Worm (Caenorhabditis elegans): ENCODE data around the gene mes-4.

The mes-4 gene

ce11 chrV:13432364-13432763 is 5.0 kb downstream of the mes-4 start, which contains the start of gene srd-17:
Gene srd-17, minus strand, starts transcription at chrV:13432714.
- no peak for TF ChIP-seq T22C8.4 (GFP tag; IDR thresholded peaks at IDR 0.05)

- no peak for TF ChIP-seq tab-1 (GFP tag; IDR thresholded peaks at IDR 0.05)
- no peak for TF ChIP-seq cog-1 (tag; optimal IDR thresholded peaks at IDR 0.05)
- no peak for TF ChIP-seq med-1 (GFP tag; optimal IDR thresholded peaks at IDR 0.05; ENCODE audit: insufficient read depth)
- TF ChIP-seq ref-1 (GFP tag; conservative IDR thresholded peaks at IDR 0.05) = no peak
- no peak for TF ChIP-seq T22C8.4 (GFP tag; IDR thresholded peaks at IDR 0.05)
- TF ChIP-seq klf-2 (GFP tag; conservative IDR thresholded peaks at IDR 0.05) = no peak
- TF ChIP-seq ztf-23 (GFP tag; IDR thresholded peaks at IDR 0.05) = no peak
- TF ChIP-seq ztf-29 (GFP tag; IDR thresholded peaks at IDR 0.05) = no peak
- TF ChIP-seq flt-1 (GFP tag; IDR thresholded peaks at IDR 0.05) = no peak
Observed at ce11 chrV:13428660-13429059, 8.7 kb downstream of the mes-4 start, which contains the start of gene srd-19. Gene srd-19, minus strand, starts transcription at chrV:13428760.

ce11 chrV:13427378-13427777 is 10.0 kb downstream of the mes-4 start:
- no peak for TF ChIP-seq med-1 (GFP tag; optimal IDR thresholded peaks at IDR 0.05; ENCODE audit: insufficient read depth)
- TF ChIP-seq cog-1 (tag; optimal IDR thresholded peaks at IDR 0.05) = no peak
- TF ChIP-seq klf-2 (GFP tag; conservative IDR thresholded peaks at IDR 0.05) = no peak
- no peak for TF ChIP-seq tab-1 (GFP tag; IDR thresholded peaks at IDR 0.05)
- TF ChIP-seq ztf-29 (GFP tag; IDR thresholded peaks at IDR 0.05) = no peak
- TF ChIP-seq ref-1 (GFP tag; conservative IDR thresholded peaks at IDR 0.05) = no peak
- TF ChIP-seq flt-1 (GFP tag; IDR thresholded peaks at IDR 0.05) = no peak
- TF ChIP-seq ztf-23 (GFP tag; IDR thresholded peaks at IDR 0.05) = no peak
- TF ChIP-seq T22C8.4 (GFP tag; IDR thresholded peaks at IDR 0.05) = no peak

- no peak for TF ChIP-seq T22C8.4 (GFP tag; IDR thresholded peaks at IDR 0.05)
- no peak for TF ChIP-seq ztf-29 (GFP tag; IDR thresholded peaks at IDR 0.05)
- no peak for TF ChIP-seq klf-2 (GFP tag; conservative IDR thresholded peaks at IDR 0.05)
- no peak for TF ChIP-seq ref-1 (GFP tag; conservative IDR thresholded peaks at IDR 0.05)
- no peak for TF ChIP-seq ztf-23 (GFP tag; IDR thresholded peaks at IDR 0.05)
- TF ChIP-seq cog-1 (tag; optimal IDR thresholded peaks at IDR 0.05) = no peak
- no peak for TF ChIP-seq flt-1 (GFP tag; IDR thresholded peaks at IDR 0.05)
- TF ChIP-seq tab-1 (GFP tag; IDR thresholded peaks at IDR 0.05) = no peak
- no peak for TF ChIP-seq med-1 (GFP tag; optimal IDR thresholded peaks at IDR 0.05; ENCODE audit: insufficient read depth)
Observed at ce11 chrV:13426764-13427163, 10.6 kb downstream of the mes-4 start, which contains the start of gene srd-18. Gene srd-18, minus strand, starts transcription at chrV:13426864.

ce11 chrV:13423608-13424007 is 13.7 kb downstream of the mes-4 start, which contains the start of gene srv-10:
Gene srv-10, plus strand, starts transcription at chrV:13423908.
- no peak for TF ChIP-seq cog-1 (tag; optimal IDR thresholded peaks at IDR 0.05)
- TF ChIP-seq flt-1 (GFP tag; IDR thresholded peaks at IDR 0.05) = no peak
- TF ChIP-seq tab-1 (GFP tag; IDR thresholded peaks at IDR 0.05) = no peak
- no peak for TF ChIP-seq med-1 (GFP tag; optimal IDR thresholded peaks at IDR 0.05; ENCODE audit: insufficient read depth)
- TF ChIP-seq T22C8.4 (GFP tag; IDR thresholded peaks at IDR 0.05) = no peak
- TF ChIP-seq ztf-23 (GFP tag; IDR thresholded peaks at IDR 0.05) = no peak
- no peak for TF ChIP-seq klf-2 (GFP tag; conservative IDR thresholded peaks at IDR 0.05)
- no peak for TF ChIP-seq ztf-29 (GFP tag; IDR thresholded peaks at IDR 0.05)
- no peak for TF ChIP-seq ref-1 (GFP tag; conservative IDR thresholded peaks at IDR 0.05)

ce11 chrV:13423045-13423444 is 14.3 kb downstream of the mes-4 start, which contains the start of gene srv-9:
Gene srv-9, minus strand, starts transcription at chrV:13423145.
- no peak for TF ChIP-seq tab-1 (GFP tag; IDR thresholded peaks at IDR 0.05)
- TF ChIP-seq ref-1 (GFP tag; conservative IDR thresholded peaks at IDR 0.05) = no peak
- no peak for TF ChIP-seq med-1 (GFP tag; optimal IDR thresholded peaks at IDR 0.05; ENCODE audit: insufficient read depth)
- TF ChIP-seq cog-1 (tag; optimal IDR thresholded peaks at IDR 0.05) = no peak
- no peak for TF ChIP-seq ztf-29 (GFP tag; IDR thresholded peaks at IDR 0.05)
- TF ChIP-seq klf-2 (GFP tag; conservative IDR thresholded peaks at IDR 0.05) = no peak
- no peak for TF ChIP-seq T22C8.4 (GFP tag; IDR thresholded peaks at IDR 0.05)
- TF ChIP-seq ztf-23 (GFP tag; IDR thresholded peaks at IDR 0.05) = no peak
- TF ChIP-seq flt-1 (GFP tag; IDR thresholded peaks at IDR 0.05) = no peak

- TF ChIP-seq med-1 (GFP tag; optimal IDR thresholded peaks at IDR 0.05; ENCODE audit: insufficient read depth) = no peak
- no peak for TF ChIP-seq klf-2 (GFP tag; conservative IDR thresholded peaks at IDR 0.05)
- TF ChIP-seq flt-1 (GFP tag; IDR thresholded peaks at IDR 0.05) = no peak
- no peak for TF ChIP-seq ref-1 (GFP tag; conservative IDR thresholded peaks at IDR 0.05)
- no peak for TF ChIP-seq ztf-29 (GFP tag; IDR thresholded peaks at IDR 0.05)
- no peak for TF ChIP-seq tab-1 (GFP tag; IDR thresholded peaks at IDR 0.05)
- TF ChIP-seq T22C8.4 (GFP tag; IDR thresholded peaks at IDR 0.05) = no peak
- TF ChIP-seq cog-1 (tag; optimal IDR thresholded peaks at IDR 0.05) = no peak
- no peak for TF ChIP-seq ztf-23 (GFP tag; IDR thresholded peaks at IDR 0.05)
Observed at ce11 chrV:13421697-13422096, 15.6 kb downstream of the mes-4 start.

ce11 chrV:13420640-13421039 is 16.7 kb downstream of the mes-4 start, which contains the start of gene srv-8:
Gene srv-8, minus strand, starts transcription at chrV:13420740.
- TF ChIP-seq T22C8.4 (GFP tag; IDR thresholded peaks at IDR 0.05) = no peak
- no peak for TF ChIP-seq klf-2 (GFP tag; conservative IDR thresholded peaks at IDR 0.05)
- no peak for TF ChIP-seq med-1 (GFP tag; optimal IDR thresholded peaks at IDR 0.05; ENCODE audit: insufficient read depth)
- no peak for TF ChIP-seq ztf-23 (GFP tag; IDR thresholded peaks at IDR 0.05)
- no peak for TF ChIP-seq tab-1 (GFP tag; IDR thresholded peaks at IDR 0.05)
- no peak for TF ChIP-seq ref-1 (GFP tag; conservative IDR thresholded peaks at IDR 0.05)
- TF ChIP-seq ztf-29 (GFP tag; IDR thresholded peaks at IDR 0.05) = no peak
- TF ChIP-seq flt-1 (GFP tag; IDR thresholded peaks at IDR 0.05) = no peak
- no peak for TF ChIP-seq cog-1 (tag; optimal IDR thresholded peaks at IDR 0.05)

- TF ChIP-seq ref-1 (GFP tag; conservative IDR thresholded peaks at IDR 0.05) (no peak), med-1 (GFP tag; optimal IDR thresholded peaks at IDR 0.05; ENCODE audit: insufficient read depth) (no peak), cog-1 (tag; optimal IDR thresholded peaks at IDR 0.05) (no peak), T22C8.4 (GFP tag; IDR thresholded peaks at IDR 0.05) (no peak), tab-1 (GFP tag; IDR thresholded peaks at IDR 0.05) (no peak), ztf-29 (GFP tag; IDR thresholded peaks at IDR 0.05) (no peak), klf-2 (GFP tag; conservative IDR thresholded peaks at IDR 0.05) (no peak), flt-1 (GFP tag; IDR thresholded peaks at IDR 0.05) (no peak), ztf-23 (GFP tag; IDR thresholded peaks at IDR 0.05) (no peak)
Observed at ce11 chrV:13417513-13417912, 19.8 kb downstream of the mes-4 start, which contains the start of gene F53F1.6. Gene F53F1.6, minus strand, starts transcription at chrV:13417613.

ce11 chrV:13416076-13416475 is 21.3 kb downstream of the mes-4 start:
- TF ChIP-seq T22C8.4 (GFP tag; IDR thresholded peaks at IDR 0.05) = no peak
- TF ChIP-seq klf-2 (GFP tag; conservative IDR thresholded peaks at IDR 0.05) = no peak
- TF ChIP-seq ztf-23 (GFP tag; IDR thresholded peaks at IDR 0.05) = no peak
- no peak for TF ChIP-seq ref-1 (GFP tag; conservative IDR thresholded peaks at IDR 0.05)
- TF ChIP-seq tab-1 (GFP tag; IDR thresholded peaks at IDR 0.05) = no peak
- TF ChIP-seq flt-1 (GFP tag; IDR thresholded peaks at IDR 0.05) = no peak
- no peak for TF ChIP-seq ztf-29 (GFP tag; IDR thresholded peaks at IDR 0.05)
- TF ChIP-seq med-1 (GFP tag; optimal IDR thresholded peaks at IDR 0.05; ENCODE audit: insufficient read depth) = no peak
- TF ChIP-seq cog-1 (tag; optimal IDR thresholded peaks at IDR 0.05) = no peak

All from whole organism, midembryonic.